Worm (Caenorhabditis elegans): Measurements from ENCODE around the gene C17G10.13.
"Not testable (repeated sequence)": the region's sequence is repeated elsewhere in the genome, so short reads cannot be mapped to it uniquely, and the experiment has no call there.

The C17G10.13 gene

ce11 chrII:5543476-5544144 lies 46.0 kb downstream of the C17G10.13 start (continued):
- peak; percentile 68 for TF ChIP-seq madf-2 (tag; optimal IDR thresholded peaks at IDR 0.05)
- TF ChIP-seq F13H6.1 (tag; optimal IDR thresholded peaks at IDR 0.05), result peak; percentile 44
- TF ChIP-seq lim-6 (tag; optimal IDR thresholded peaks at IDR 0.05), result peak; percentile 76
- peak; percentile 56 for TF ChIP-seq gmeb-2 (tag; optimal IDR thresholded peaks at IDR 0.05)
- TF ChIP-seq unc-42 (tag; optimal IDR thresholded peaks at IDR 0.05), result peak; percentile 98
- peak; percentile 70 for TF ChIP-seq ceh-2 (tag; optimal IDR thresholded peaks at IDR 0.05)
- peak; percentile 91 for TF ChIP-seq ceh-34 (tag; optimal IDR thresholded peaks at IDR 0.05)
- TF ChIP-seq ceh-22 (tag; optimal IDR thresholded peaks at IDR 0.05), result peak; percentile 18
- peak; percentile 69 for TF ChIP-seq T23F11.4 (GFP tag; optimal IDR thresholded peaks at IDR 0.05)
- TF ChIP-seq ref-2 (tag; optimal IDR thresholded peaks at IDR 0.05), result peak; percentile 82
- peak; percentile 71 for TF ChIP-seq K02D7.2 (tag; optimal IDR thresholded peaks at IDR 0.05)
- TF ChIP-seq fax-1 (tag; optimal IDR thresholded peaks at IDR 0.05), result peak; percentile 68
- TF ChIP-seq hlh-6 (tag; optimal IDR thresholded peaks at IDR 0.05), result peak; percentile 48
- TF ChIP-seq pag-3 (tag; optimal IDR thresholded peaks at IDR 0.05; ENCODE audit: borderline replicate concordance), result no peak
- TF ChIP-seq pros-1 (tag; optimal IDR thresholded peaks at IDR 0.05), result peak; percentile 97
- TF ChIP-seq ceh-45 (GFP tag; IDR thresholded peaks at IDR 0.05), result no peak
- peak; percentile 59 for TF ChIP-seq unc-3 (GFP tag; conservative IDR thresholded peaks at IDR 0.05)
- TF ChIP-seq unc-3 (tag; optimal IDR thresholded peaks at IDR 0.05), result peak; percentile 55

ce11 chrII:5541685-5542084 lies 47.9 kb downstream of the C17G10.13 start, which contains the start of gene C17C3.24:
Gene C17C3.24, minus strand, starts transcription at chrII:5541785.
- TF ChIP-seq pqm-1 (tag; optimal IDR thresholded peaks at IDR 0.05) (no peak), lin-11 (tag; optimal IDR thresholded peaks at IDR 0.05) (no peak), rnt-1 (tag; optimal IDR thresholded peaks at IDR 0.05) (no peak), unc-3 (GFP tag; conservative IDR thresholded peaks at IDR 0.05) (no peak), unc-3 (tag; optimal IDR thresholded peaks at IDR 0.05) (no peak), hlh-13 (GFP tag; optimal IDR thresholded peaks at IDR 0.05) (no peak), K02D7.2 (tag; optimal IDR thresholded peaks at IDR 0.05) (no peak), hlh-30 (tag; optimal IDR thresholded peaks at IDR 0.05; ENCODE audit: insufficient read depth) (no peak), ceh-31 (tag; optimal IDR thresholded peaks at IDR 0.05) (no peak), ceh-18 (tag; optimal IDR thresholded peaks at IDR 0.05) (no peak), hlh-8 (tag; optimal IDR thresholded peaks at IDR 0.05) (no peak), syd-9 (tag; optimal IDR thresholded peaks at IDR 0.05) (no peak), K09A11.1 (tag; optimal IDR thresholded peaks at IDR 0.05; ENCODE audit: insufficient read depth) (no peak)

DNA sequence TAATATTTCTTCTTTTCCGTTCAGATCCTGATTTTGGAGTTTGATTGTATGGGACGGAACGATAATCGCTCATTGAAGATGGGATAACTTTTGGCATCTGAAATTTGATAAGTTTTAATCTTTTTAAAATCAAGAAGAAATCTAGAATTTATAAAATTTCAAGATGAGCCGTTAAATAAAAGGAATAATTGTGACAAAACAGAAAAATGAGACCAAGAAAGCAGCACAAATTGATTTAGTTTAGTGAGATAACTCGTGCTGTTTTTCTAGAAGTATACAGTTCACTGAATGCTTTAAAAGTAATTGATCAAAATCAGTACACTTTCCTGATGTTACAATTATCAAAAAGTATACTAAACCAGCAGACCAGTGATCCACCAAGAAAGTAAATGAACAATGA lies 49.5 kb downstream of the C17G10.13 start, which contains the start of gene hlh-27:
Gene hlh-27 (minus strand): TSS at position 101 of the 400 bp plus-strand sequence.
- TF ChIP-seq ceh-45 (GFP tag; IDR thresholded peaks at IDR 0.05); ceh-24 (tag; optimal IDR thresholded peaks at IDR 0.05); hlh-8 (tag; optimal IDR thresholded peaks at IDR 0.05): not testable (repeated sequence)

Data from whole organism, late embryonic.